Worm (Caenorhabditis elegans): ENCODE data around the gene ZK643.6.

DNA sequence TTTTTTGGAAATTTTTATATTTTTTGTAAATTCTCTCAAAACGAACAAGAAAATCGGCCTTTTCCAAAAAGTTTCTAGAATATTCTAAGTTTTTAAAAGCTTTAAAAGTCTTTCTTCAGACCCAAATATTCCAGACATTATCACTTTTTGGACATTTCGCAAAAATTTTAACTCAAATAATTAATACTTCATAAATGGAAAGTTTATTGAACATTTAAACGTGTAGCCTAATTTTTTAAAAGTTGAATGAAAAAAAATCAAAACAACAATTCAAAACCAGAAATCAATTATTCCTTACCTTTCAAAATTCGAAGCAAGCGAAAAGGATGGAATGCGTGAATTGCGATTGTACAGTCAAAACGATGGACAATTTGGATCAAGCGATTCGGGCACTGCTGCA, 40.8 kb downstream of the ZK643.6 start, which contains the start of gene ZK637.15:
- no peak for TF ChIP-seq flt-1 (GFP tag; IDR thresholded peaks at IDR 0.05)
- no peak for TF ChIP-seq ama-1 (optimal IDR thresholded peaks at IDR 0.05)
